Fruit fly (Drosophila melanogaster): ENCODE data around the gene plum.

DNA sequence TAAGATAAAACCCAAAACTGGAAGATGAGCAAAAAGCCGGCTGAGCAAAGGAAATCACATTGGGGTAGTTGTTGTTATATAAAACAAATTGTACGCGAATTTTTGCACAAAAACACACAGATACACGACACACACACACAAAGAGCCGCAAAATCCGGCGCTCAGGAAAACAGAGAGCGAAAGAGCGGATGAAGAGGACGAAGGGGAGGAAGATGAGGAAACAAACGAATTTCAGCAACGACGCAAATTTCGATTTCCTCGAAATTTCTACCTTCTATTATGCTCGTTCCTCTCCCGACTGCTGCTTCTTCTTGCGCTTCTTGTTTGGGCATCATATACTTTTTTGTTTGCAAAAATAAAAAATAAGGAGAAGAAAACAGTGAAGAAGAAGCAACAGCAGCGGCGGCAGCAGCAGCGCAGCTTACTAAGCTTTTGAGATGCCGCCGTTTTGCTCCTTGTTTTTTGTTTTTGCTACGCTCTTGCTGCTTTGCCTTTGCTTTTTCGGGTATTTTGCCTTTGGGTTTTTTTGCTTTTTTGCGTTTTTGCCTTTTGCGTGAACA, 940 bp downstream of the plum start:
- no peak for TF ChIP-seq CG14711 (tag; optimal IDR thresholded peaks at IDR 0.05)
- no peak for TF ChIP-seq CG7045 (GFP tag; optimal IDR thresholded peaks at IDR 0.05)
- no peak for TF ChIP-seq kay (GFP tag; ENCODE audit: borderline replicate concordance)
- TF ChIP-seq CG5204 (GFP tag; optimal IDR thresholded peaks at IDR 0.05) = no peak

Measured in whole organism, adult.